Worm (Caenorhabditis elegans) whole organism, L3 larva: ENCODE results near the gene cyp-33D1.

Source experiments
- R02D3.7 ChIP-seq: fragments of 150-350 bp; optimal IDR thresholded peaks from 2 replicates; lab custom pipeline; 2014; ENCODE audit warnings: missing biosample characterization, missing genetic modification characterization
- ceh-28 ChIP-seq: fragments of 150-350 bp; optimal IDR thresholded peaks from 2 replicates; lab custom pipeline; 2014; ENCODE audit warnings: missing biosample characterization, missing genetic modification reagents, missing genetic modification characterization
- lin-39 ChIP-seq: fragments of 150-350 bp; optimal IDR thresholded peaks from 2 replicates; lab custom pipeline; 2018; ENCODE audit warnings: missing biosample characterization, missing genetic modification reagents, missing genetic modification characterization
- lsy-12 ChIP-seq: sonication (generic microtip); optimal IDR thresholded peaks from 2 replicates; lab custom pipeline; 2016; ENCODE audit warnings: mild to moderate bottlenecking, missing genetic modification characterization, missing compliant biosample characterization
- mml-1 ChIP-seq: fragments of 150-350 bp; sonication (generic microtip); optimal IDR thresholded peaks from 3 replicates; lab custom pipeline; 2014; ENCODE audit warnings: missing biosample characterization, missing genetic modification characterization
- nhr-12 ChIP-seq: fragments of 150-350 bp; optimal IDR thresholded peaks from 2 replicates; lab custom pipeline; 2014; ENCODE audit warnings: missing biosample characterization, missing genetic modification characterization
- nhr-76 ChIP-seq: fragments of 150-350 bp; sonication (generic microtip); optimal IDR thresholded peaks from 5 replicates; lab custom pipeline; 2014; ENCODE audit warnings: missing biosample characterization, missing genetic modification characterization
- pha-4 ChIP-seq: fragments of 150-350 bp; optimal IDR thresholded peaks from 2 replicates; lab custom pipeline; 2014; ENCODE audit warnings: missing biosample characterization, missing genetic modification reagents, missing genetic modification characterization
- snpc-4 ChIP-seq: fragments of 150-350 bp; optimal IDR thresholded peaks from 2 replicates; lab custom pipeline; 2014; ENCODE audit warnings: missing biosample characterization, missing genetic modification characterization

DNA sequence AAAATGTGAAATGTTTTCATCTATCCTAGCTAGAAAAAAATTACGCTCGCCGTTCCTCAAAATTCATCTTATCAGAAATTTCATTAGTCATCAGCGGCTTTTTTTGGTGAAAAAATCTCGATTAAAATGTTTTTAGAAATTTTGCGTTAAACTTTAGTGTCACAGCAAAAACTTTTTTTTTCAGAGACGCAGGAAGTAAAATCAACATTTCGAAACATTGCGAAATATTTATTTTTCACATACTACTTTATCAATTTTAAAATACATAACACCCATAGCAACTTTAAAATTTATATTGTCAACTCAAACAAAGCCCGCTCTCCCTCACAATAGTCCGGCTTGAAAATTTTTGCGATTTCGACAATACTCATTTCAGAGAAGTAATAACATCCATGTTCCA is 43.4 kb downstream of the cyp-33D1 start:
- TF ChIP-seq lsy-12 (tag; lab: Kevin White, UChicago) (no peak), nhr-76 (tag; lab: Kevin White, UChicago) (no peak), snpc-4 (tag; lab: Kevin White, UChicago) (no peak), nhr-12 (tag; lab: Kevin White, UChicago) (no peak), lin-39 (no peak), mml-1 (tag; lab: Kevin White, UChicago) (no peak), pha-4 (no peak), R02D3.7 (tag; lab: Kevin White, UChicago) (no peak), ceh-28 (tag; lab: Kevin White, UChicago) (no peak)
